Worm (Caenorhabditis elegans) whole organism, young adult: Measurements from ENCODE around the gene pigg-1.

Source experiments
- B0019.2 ChIP-seq: fragments of 200-800 bp; sonication (Bioruptor generic); conservative IDR thresholded peaks from 2 replicates; pipeline ENCODE4 v1.3.6; 2022; ENCODE audit warnings: missing genetic modification reagents, missing genetic modification characterization, missing compliant biosample characterization
- B0035.1 ChIP-seq: sonication (generic microtip); optimal IDR thresholded peaks from 2 replicates; lab custom pipeline; 2016; ENCODE audit warnings: missing genetic modification characterization, mild to moderate bottlenecking, missing compliant biosample characterization, missing genotype, missing genetic modification reagents
- D2030.7 ChIP-seq: fragments of 200-800 bp; sonication (Bioruptor generic); IDR thresholded peaks from 2 replicates; pipeline ENCODE4 v1.3.6; 2022; ENCODE audit warnings: missing genetic modification reagents, missing genetic modification characterization, missing compliant biosample characterization
- F33H1.4 ChIP-seq: fragments of 200-800 bp; sonication (Bioruptor generic); IDR thresholded peaks from 2 replicates; pipeline ENCODE4 v1.3.6; 2022; ENCODE audit warnings: missing genetic modification reagents, missing genetic modification characterization, missing compliant biosample characterization
- F55B11.4 ChIP-seq: sonication (generic microtip); optimal IDR thresholded peaks from 2 replicates; lab custom pipeline; 2016; ENCODE audit warnings: missing compliant biosample characterization, missing genetic modification characterization, borderline replicate concordance; ENCODE audit not compliant: insufficient read depth
- F57C9.4 ChIP-seq: sonication (generic microtip); optimal IDR thresholded peaks from 2 replicates; lab custom pipeline; 2017; ENCODE audit warnings: mild to moderate bottlenecking, missing genetic modification characterization, missing compliant biosample characterization
- K11D2.4 ChIP-seq: fragments of 200-800 bp; sonication (Bioruptor generic); IDR thresholded peaks from 2 replicates; pipeline ENCODE4 v1.3.6; 2022; ENCODE audit warnings: missing genetic modification reagents, missing genetic modification characterization, missing compliant biosample characterization
- K12H6.12 ChIP-seq: fragments of 200-800 bp; sonication (Bioruptor generic); optimal IDR thresholded peaks from 2 replicates; lab custom pipeline; 2018; ENCODE audit warnings: mild to moderate bottlenecking, missing genetic modification characterization, missing compliant biosample characterization
- Y53F4B.3 ChIP-seq: fragments of 200-800 bp; sonication (Bioruptor generic); IDR thresholded peaks from 2 replicates; pipeline ENCODE4 v1.3.6; 2022; ENCODE audit warnings: missing genetic modification reagents, missing genetic modification characterization, missing compliant biosample characterization
- Y53G8AR.9 ChIP-seq: fragments of 200-800 bp; sonication (Bioruptor generic); conservative IDR thresholded peaks from 2 replicates; pipeline ENCODE4 v1.3.6; 2022; ENCODE audit warnings: missing genetic modification reagents, missing genetic modification characterization, missing compliant biosample characterization
- Y67H2A.10 ChIP-seq: fragments of 200-800 bp; sonication (Bioruptor generic); conservative IDR thresholded peaks from 2 replicates; pipeline ENCODE4 v1.3.6; 2022; ENCODE audit warnings: missing genetic modification reagents, missing genetic modification characterization, missing compliant biosample characterization
- Y95B8A.8 ChIP-seq: fragments of 200-800 bp; sonication (Bioruptor generic); IDR thresholded peaks from 2 replicates; pipeline ENCODE4 v1.3.6; 2022; ENCODE audit warnings: missing genetic modification reagents, missing genetic modification characterization, missing compliant biosample characterization
- akir-1 ChIP-seq: fragments of 200-800 bp; sonication (Bioruptor generic); optimal IDR thresholded peaks from 2 replicates; lab custom pipeline; 2018; ENCODE audit warnings: mild to moderate bottlenecking, missing genetic modification characterization, moderate library complexity, missing compliant biosample characterization
- aptf-3 ChIP-seq: fragments of 200-800 bp; sonication (Bioruptor generic); IDR thresholded peaks from 2 replicates; pipeline ENCODE4 v1.3.6; 2022; ENCODE audit warnings: missing genetic modification characterization, missing compliant biosample characterization
- athp-1 ChIP-seq: sonication (generic microtip); optimal IDR thresholded peaks from 2 replicates; lab custom pipeline; 2017; ENCODE audit warnings: mild to moderate bottlenecking, missing genetic modification characterization, missing compliant biosample characterization
- attf-5 ChIP-seq: fragments of 200-800 bp; sonication (Bioruptor generic); optimal IDR thresholded peaks from 2 replicates; lab custom pipeline; 2018; ENCODE audit warnings: mild to moderate bottlenecking, missing genetic modification characterization, missing compliant biosample characterization
- bed-1 ChIP-seq: fragments of 200-800 bp; sonication (Bioruptor generic); IDR thresholded peaks from 2 replicates; pipeline ENCODE4 v1.3.6; 2022; ENCODE audit warnings: missing genetic modification reagents, missing genetic modification characterization, missing compliant biosample characterization
- bed-2 ChIP-seq: fragments of 200-800 bp; sonication (Bioruptor generic); IDR thresholded peaks from 2 replicates; pipeline ENCODE4 v1.3.6; 2022; ENCODE audit warnings: missing genetic modification reagents, missing genetic modification characterization, missing compliant biosample characterization
- ceh-27 ChIP-seq: fragments of 200-800 bp; sonication (Bioruptor generic); optimal IDR thresholded peaks from 2 replicates; lab custom pipeline; 2018; ENCODE audit warnings: mild to moderate bottlenecking, missing genetic modification characterization, moderate library complexity, missing compliant biosample characterization
- ceh-79 ChIP-seq: sonication (generic microtip); optimal IDR thresholded peaks from 2 replicates; lab custom pipeline; 2017; ENCODE audit warnings: mild to moderate bottlenecking, missing genetic modification characterization, missing compliant biosample characterization
- dpff-1 ChIP-seq: sonication (generic microtip); optimal IDR thresholded peaks from 2 replicates; lab custom pipeline; 2017; ENCODE audit warnings: mild to moderate bottlenecking, missing genetic modification characterization, missing compliant biosample characterization
- dpl-1 ChIP-seq: fragments of 150-350 bp; optimal IDR thresholded peaks from 2 replicates; lab custom pipeline; 2014; ENCODE audit warnings: missing biosample characterization, missing genetic modification reagents, missing genetic modification characterization
- egl-18 ChIP-seq: fragments of 200-800 bp; sonication (Bioruptor generic); IDR thresholded peaks from 2 replicates; pipeline ENCODE4 v1.3.6; 2022; ENCODE audit warnings: missing genetic modification reagents, missing genetic modification characterization, missing compliant biosample characterization
- egrh-3 ChIP-seq: fragments of 200-800 bp; sonication (Bioruptor generic); IDR thresholded peaks from 2 replicates; pipeline ENCODE4 v1.3.6; 2022; ENCODE audit warnings: missing genetic modification reagents, missing genetic modification characterization, missing compliant biosample characterization
- ets-4 ChIP-seq: fragments of 200-800 bp; sonication (Bioruptor generic); optimal IDR thresholded peaks from 2 replicates; lab custom pipeline; 2018; ENCODE audit warnings: mild to moderate bottlenecking, missing genetic modification characterization, missing compliant biosample characterization
- let-526 ChIP-seq: fragments of 200-800 bp; sonication (Bioruptor generic); IDR thresholded peaks from 2 replicates; pipeline ENCODE4 v1.3.6; 2022; ENCODE audit warnings: missing genetic modification reagents, missing genetic modification characterization, missing compliant biosample characterization
- lin-26 ChIP-seq: fragments of 200-800 bp; sonication (Bioruptor generic); IDR thresholded peaks from 2 replicates; pipeline ENCODE4 v1.3.6; 2022; ENCODE audit warnings: missing genetic modification reagents, missing genetic modification characterization, missing compliant biosample characterization
- lsy-27 ChIP-seq: sonication (generic microtip); optimal IDR thresholded peaks from 2 replicates; lab custom pipeline; 2017; ENCODE audit warnings: missing genetic modification characterization, mild to moderate bottlenecking, missing compliant biosample characterization, antibody characterized with exemption, missing genotype, borderline replicate concordance; ENCODE audit not compliant: insufficient read depth
- madf-10 ChIP-seq: sonication (generic microtip); optimal IDR thresholded peaks from 2 replicates; lab custom pipeline; 2016; ENCODE audit warnings: mild to moderate bottlenecking, missing genetic modification characterization, missing compliant biosample characterization
- madf-3 ChIP-seq: fragments of 200-800 bp; sonication (Bioruptor generic); IDR thresholded peaks from 2 replicates; pipeline ENCODE4 v1.3.6; 2022; ENCODE audit warnings: missing genetic modification reagents, missing genetic modification characterization, missing compliant biosample characterization
- mes-4 ChIP-seq: sonication (generic microtip); optimal IDR thresholded peaks from 2 replicates; lab custom pipeline; 2016; ENCODE audit warnings: missing genotype, missing genetic modification characterization, missing compliant biosample characterization
- nfya-1 ChIP-seq: sonication (generic microtip); optimal IDR thresholded peaks from 2 replicates; lab custom pipeline; 2017; ENCODE audit warnings: antibody characterized with exemption, missing compliant biosample characterization, missing genetic modification characterization, borderline replicate concordance; ENCODE audit not compliant: insufficient read depth
- nfya-2 ChIP-seq: fragments of 200-800 bp; sonication (Bioruptor generic); IDR thresholded peaks from 2 replicates; pipeline ENCODE4 v1.3.6; 2022; ENCODE audit warnings: missing genetic modification reagents, missing genetic modification characterization, missing compliant biosample characterization
- nhr-27 ChIP-seq: fragments of 200-800 bp; sonication (Bioruptor generic); optimal IDR thresholded peaks from 2 replicates; lab custom pipeline; 2018; ENCODE audit warnings: mild to moderate bottlenecking, missing genetic modification characterization, moderate library complexity, missing compliant biosample characterization
- nhr-80 ChIP-seq: sonication (generic microtip); optimal IDR thresholded peaks from 2 replicates; lab custom pipeline; 2016; ENCODE audit warnings: missing genetic modification characterization, missing compliant biosample characterization
- pha-4 ChIP-seq: fragments of 150-350 bp; sonication (generic microtip); optimal IDR thresholded peaks from 2 replicates; lab custom pipeline; 2014; ENCODE audit warnings: missing biosample characterization, missing genetic modification reagents, missing genetic modification characterization
- rcor-1 ChIP-seq: fragments of 200-800 bp; sonication (Bioruptor generic); IDR thresholded peaks from 2 replicates; pipeline ENCODE4 v1.3.6; 2022; ENCODE audit warnings: missing genetic modification reagents, missing genetic modification characterization, missing compliant biosample characterization
- repo-1 ChIP-seq: sonication (generic microtip); optimal IDR thresholded peaks from 2 replicates; lab custom pipeline; 2017; ENCODE audit warnings: mild to moderate bottlenecking, missing genetic modification characterization, missing compliant biosample characterization
- sea-2 ChIP-seq: fragments of 200-800 bp; sonication (Bioruptor generic); IDR thresholded peaks from 2 replicates; pipeline ENCODE4 v1.3.6; 2022; ENCODE audit warnings: missing genetic modification characterization, missing compliant biosample characterization
- snpc-1.3 ChIP-seq: sonication (generic microtip); optimal IDR thresholded peaks from 2 replicates; lab custom pipeline; 2017; ENCODE audit warnings: missing genetic modification characterization, mild to moderate bottlenecking, missing compliant biosample characterization, antibody characterized with exemption, moderate library complexity, missing genotype, missing genetic modification reagents; ENCODE audit not compliant: insufficient read depth
- snpc-3.4 ChIP-seq: sonication (generic microtip); optimal IDR thresholded peaks from 2 replicates; lab custom pipeline; 2017; ENCODE audit warnings: missing genetic modification characterization, mild to moderate bottlenecking, missing compliant biosample characterization, antibody characterized with exemption, moderate library complexity, missing genotype, missing genetic modification reagents
- snpc-4 ChIP-seq, 5 experiments: fragments of 150-350 bp in 1 of 5; sonication (generic microtip) in 4 of 5; optimal IDR thresholded peaks; 2 replicates each; lab custom pipeline; 2014 to 2018; ENCODE audit warnings: missing genetic modification characterization in 5 of 5, missing biosample characterization in 3 of 5, antibody characterized with exemption in 2 of 5, mild to moderate bottlenecking in 2 of 5, missing compliant biosample characterization in 2 of 5, missing genotype in 2 of 5, moderate library complexity in 2 of 5, missing genetic modification reagents in 1 of 5
- tbx-9 ChIP-seq: sonication (generic microtip); optimal IDR thresholded peaks from 2 replicates; lab custom pipeline; 2016; ENCODE audit warnings: borderline replicate concordance, missing genetic modification characterization, inconsistent platforms, missing compliant biosample characterization
- xnd-1 ChIP-seq: sonication (generic microtip); optimal IDR thresholded peaks from 2 replicates; lab custom pipeline; 2016; ENCODE audit warnings: missing genotype, missing genetic modification reagents, missing genetic modification characterization, missing compliant biosample characterization
- ztf-3 ChIP-seq: fragments of 200-800 bp; sonication (Bioruptor generic); optimal IDR thresholded peaks from 2 replicates; lab custom pipeline; 2018; ENCODE audit warnings: mild to moderate bottlenecking, missing genetic modification characterization, missing compliant biosample characterization

pigg-1 gene

DNA sequence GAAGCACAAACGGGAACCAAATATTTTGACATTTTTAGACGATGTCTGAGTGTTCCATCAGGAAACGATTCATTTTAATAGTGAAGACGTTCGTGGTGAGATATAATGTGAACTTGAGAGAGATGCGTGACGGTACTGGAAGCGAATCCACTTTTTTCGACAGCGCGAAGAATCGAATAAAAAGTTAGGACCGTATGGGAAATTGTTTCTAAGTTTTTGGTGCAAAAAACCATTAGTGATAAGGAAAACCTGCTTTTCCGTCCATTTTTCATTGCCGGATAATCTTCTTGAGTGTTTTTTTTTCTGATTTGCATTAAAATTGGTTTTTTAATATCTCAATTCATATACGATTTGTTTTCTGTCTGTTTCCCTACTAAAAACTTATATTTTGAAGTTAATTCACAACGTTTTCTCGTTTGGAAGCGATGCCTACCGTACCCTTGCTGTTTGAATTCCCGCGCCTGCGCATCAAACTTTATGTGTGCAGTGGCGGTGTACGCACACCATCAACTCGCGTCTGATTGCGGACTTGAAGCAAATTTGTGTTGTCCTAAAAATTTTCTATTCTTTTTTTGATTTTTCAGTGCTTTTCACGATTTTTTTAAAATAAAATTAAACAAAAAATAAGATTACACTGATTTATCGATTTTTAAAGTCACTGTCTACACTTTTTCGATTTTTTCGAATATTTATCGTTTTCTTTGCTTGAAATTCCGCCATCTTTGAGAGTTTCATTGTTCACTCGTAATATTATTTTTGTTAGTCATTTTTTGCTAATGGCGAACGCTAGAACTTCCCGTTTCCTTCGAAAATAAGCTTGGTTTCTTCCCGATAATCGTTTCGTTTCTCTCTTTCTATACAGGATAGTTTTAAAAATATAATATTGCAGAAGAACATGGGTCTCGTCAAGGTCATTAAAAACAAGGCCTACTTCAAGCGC lies 30.8 kb downstream of the pigg-1 start, which contains the start of the genes col-38 and rpl-5 (continued):
- TF ChIP-seq mes-4 (no peak), B0019.2 (GFP tag; lab: Robert Waterston, UW) (0 out of 2 replicates have a peak, but pooled peaks have one; percentile 27), D2030.7 (GFP tag; lab: Robert Waterston, UW) (peak; percentile 71), B0035.1 (no peak), ceh-79 (tag; lab: Kevin White, UChicago) (no peak), F33H1.4 (GFP tag; lab: Robert Waterston, UW) (peak; percentile 79), sea-2 (GFP tag; lab: Robert Waterston, UW) (no peak), madf-10 (peak; percentile 30), Y53F4B.3 (GFP tag; lab: Robert Waterston, UW) (no peak), lin-26 (GFP tag; lab: Robert Waterston, UW) (no peak), aptf-3 (GFP tag; lab: Robert Waterston, UW) (no peak), snpc-4 (GFP tag; optimal IDR thresholded peaks at IDR 0.05; lab: Kevin White, UChicago) (peak; percentile 37), snpc-4 (tag; optimal IDR thresholded peaks at IDR 0.05; lab: Kevin White, UChicago) (peak; percentile 36 to 75 (median 56)), nhr-80 (tag; lab: Kevin White, UChicago) (peak; percentile 52), F55B11.4 (tag; lab: Kevin White, UChicago) (no peak), nfya-2 (GFP tag; lab: Robert Waterston, UW) (no peak), ceh-27 (peak; percentile 83), dpl-1 (GFP tag; lab: Kevin White, UChicago) (peak; percentile 87), egl-18 (no peak), K11D2.4 (GFP tag; lab: Robert Waterston, UW) (no peak), repo-1 (tag; lab: Kevin White, UChicago) (no peak), K12H6.12 (tag; lab: Kevin White, UChicago) (peak; percentile 64), lsy-27 (tag; lab: Kevin White, UChicago) (no peak), Y95B8A.8 (GFP tag; lab: Robert Waterston, UW) (0 out of 2 replicates have a peak, but pooled peaks have one; percentile 64), pha-4 (tag; lab: Kevin White, UChicago) (peak; percentile 57), let-526 (GFP tag; lab: Robert Waterston, UW) (no peak), rcor-1 (GFP tag; lab: Robert Waterston, UW) (peak; percentile 69; the same call in 1 of the 2 replicates), xnd-1 (peak; percentile 43), bed-1 (GFP tag; lab: Robert Waterston, UW) (no peak), snpc-3.4 (tag; lab: Kevin White, UChicago) (peak; percentile 79), F57C9.4 (tag; lab: Kevin White, UChicago) (no peak), nhr-27 (tag; lab: Kevin White, UChicago) (no peak), Y53G8AR.9 (GFP tag; lab: Robert Waterston, UW) (no peak), ztf-3 (GFP tag; lab: Kevin White, UChicago) (no peak), egrh-3 (GFP tag; lab: Robert Waterston, UW) (no peak), bed-2 (no peak), tbx-9 (tag; lab: Kevin White, UChicago) (no peak), attf-5 (peak; percentile 94), ets-4 (GFP tag; lab: Kevin White, UChicago) (no peak), snpc-1.3 (tag; lab: Kevin White, UChicago) (peak; percentile 91), madf-3 (GFP tag; lab: Robert Waterston, UW) (peak; percentile 39; the same call in 1 of the 2 replicates), dpff-1 (no peak), nfya-1 (no peak), akir-1 (GFP tag; lab: Kevin White, UChicago) (no peak), Y67H2A.10 (GFP tag; lab: Robert Waterston, UW) (no peak), athp-1 (tag; lab: Kevin White, UChicago) (peak; percentile 56)
